Fruit fly (Drosophila melanogaster) whole organism, pupa: ENCODE data around the gene CG14183.

ENCODE experiments used
- CG13204 ChIP-seq: fragments of 200-800 bp; sonication (Bioruptor generic); optimal IDR thresholded peaks from 2 replicates; lab custom pipeline; 2018; ENCODE audit warnings: missing biosample characterization, mild to moderate bottlenecking, missing genetic modification characterization, moderate library complexity
- CG15710 ChIP-seq: fragments of 200-800 bp; sonication (Bioruptor generic); optimal IDR thresholded peaks from 2 replicates; lab custom pipeline; 2018; ENCODE audit warnings: missing biosample characterization, mild to moderate bottlenecking, missing genetic modification characterization, moderate library complexity
- CG9948 ChIP-seq: fragments of 200-800 bp; sonication (Bioruptor generic); optimal IDR thresholded peaks from 2 replicates; lab custom pipeline; 2018; ENCODE audit warnings: missing biosample characterization, mild to moderate bottlenecking, missing genetic modification characterization, moderate library complexity
- Ets98B ChIP-seq: fragments of 200-800 bp; sonication (Bioruptor generic); IDR thresholded peaks from 2 replicates; pipeline ENCODE4 v1.3.6; 2022; ENCODE audit warnings: missing biosample characterization, missing genetic modification characterization
- Pif1A ChIP-seq: fragments of 200-800 bp; sonication (Bioruptor generic); optimal IDR thresholded peaks from 3 replicates; lab custom pipeline; 2016; ENCODE audit warnings: missing biosample characterization, missing genetic modification characterization
- Snoo ChIP-seq: fragments of 200-800 bp; sonication (Bioruptor generic); optimal IDR thresholded peaks from 3 replicates; lab custom pipeline; 2017; ENCODE audit warnings: missing biosample characterization, mild to moderate bottlenecking, missing genetic modification characterization, inconsistent platforms
- gl ChIP-seq: fragments of 200-800 bp; sonication (Bioruptor generic); optimal IDR thresholded peaks from 2 replicates; lab custom pipeline; 2018; ENCODE audit warnings: missing biosample characterization, mild to moderate bottlenecking, missing genetic modification characterization

CG14183 gene

DNA sequence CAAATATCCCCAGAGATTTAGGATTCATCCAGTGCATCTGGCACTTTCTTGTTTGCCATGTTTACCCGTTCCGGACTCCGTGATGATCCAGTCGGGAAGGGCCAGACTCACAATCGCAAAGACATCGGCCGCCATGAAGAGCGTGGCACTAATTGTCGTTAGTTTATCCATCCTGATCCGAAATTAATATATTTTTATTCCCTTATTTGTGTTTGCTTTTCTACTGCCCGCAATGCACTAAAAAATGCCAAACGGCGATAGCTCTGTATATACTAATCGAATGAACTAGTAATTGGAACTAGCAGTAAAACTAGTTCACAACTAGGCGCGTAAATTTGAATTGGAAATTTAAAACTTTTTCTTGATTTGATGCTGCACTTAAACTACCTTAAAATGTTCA, 48.0 kb downstream of the CG14183 start, which contains the start of gene CG14182:
Gene CG14182, minus strand, starts transcription at position 221 of the 400 bp plus-strand sequence.
- TF ChIP-seq Pif1A (GFP tag; lab: Kevin White, UChicago), result no peak
- no peak for TF ChIP-seq CG9948 (tag; lab: Kevin White, UChicago)
- no peak for TF ChIP-seq Ets98B (GFP tag; lab: Robert Waterston, UW)
- TF ChIP-seq CG15710 (tag; lab: Kevin White, UChicago), result no peak
- TF ChIP-seq CG13204 (GFP tag; lab: Kevin White, UChicago), result no peak

DNA sequence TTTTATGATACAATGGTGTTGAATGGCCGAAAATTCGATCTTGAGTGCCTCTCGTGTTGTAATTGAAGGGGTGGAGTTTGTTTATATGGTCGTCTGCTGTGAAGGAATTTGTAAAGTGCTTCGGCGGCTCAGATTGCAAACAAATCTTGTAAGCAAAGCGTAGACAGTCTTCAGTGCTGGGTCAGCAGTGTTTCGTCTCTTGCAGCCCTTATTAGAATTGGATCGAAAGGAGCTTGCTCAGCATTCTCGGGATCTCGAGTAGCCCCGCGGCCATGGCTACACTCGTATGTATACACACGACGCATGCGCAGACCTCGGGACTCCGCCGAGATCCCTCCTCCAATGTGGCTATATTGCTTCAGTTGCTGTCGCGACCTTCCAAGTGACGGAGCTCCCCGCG, 49.5 kb downstream of the CG14183 start:
- TF ChIP-seq gl (no peak), CG15710 (tag; lab: Kevin White, UChicago) (no peak), CG9948 (tag; lab: Kevin White, UChicago) (no peak), Snoo (no peak), Pif1A (GFP tag; lab: Kevin White, UChicago) (no peak)
- TF ChIP-seq, all 21 proteins: peak for 0
